Fruit fly (Drosophila melanogaster) whole organism, embryonic: ENCODE results near the gene CG10602.
A peak's percentile ranks its signal among the peaks of the same experiment; 100 is the strongest.

Source experiments
- BtbVII ChIP-seq: fragments of 200-800 bp; sonication (Bioruptor generic); optimal IDR thresholded peaks from 3 replicates; lab custom pipeline; 2017; ENCODE audit warnings: missing biosample characterization, mild to moderate bottlenecking, missing genetic modification characterization
- CG10147 ChIP-seq: fragments of 200-800 bp; sonication (Bioruptor generic); optimal IDR thresholded peaks from 2 replicates; lab custom pipeline; 2019; ENCODE audit warnings: missing biosample characterization, mild to moderate bottlenecking, missing genetic modification characterization, moderate library complexity
- CG10267 ChIP-seq: fragments of 200-800 bp; sonication (Bioruptor generic); optimal IDR thresholded peaks from 2 replicates; lab custom pipeline; 2018; ENCODE audit warnings: missing biosample characterization, mild to moderate bottlenecking, missing genetic modification characterization, moderate library complexity
- CG11247 ChIP-seq: fragments of 200-800 bp; sonication (Bioruptor generic); IDR thresholded peaks from 2 replicates; pipeline ENCODE4 v1.3.6; 2022; ENCODE audit warnings: missing biosample characterization, missing genetic modification characterization
- CG12236 ChIP-seq: fragments of 200-800 bp; sonication (Bioruptor generic); optimal IDR thresholded peaks from 2 replicates; lab custom pipeline; 2016; ENCODE audit warnings: missing biosample characterization, missing genetic modification characterization
- CG14014 ChIP-seq: fragments of 200-800 bp; sonication (Bioruptor generic); IDR thresholded peaks from 2 replicates; pipeline ENCODE4 v1.3.6; 2022; ENCODE audit warnings: missing biosample characterization, missing genetic modification characterization
- CG14860 ChIP-seq: fragments of 200-800 bp; sonication (Bioruptor generic); IDR thresholded peaks from 3 replicates; pipeline ENCODE4 v1.3.6; 2022; ENCODE audit warnings: missing biosample characterization, missing genetic modification characterization; ENCODE audit not compliant: partially characterized antibody
- CG15601 ChIP-seq: fragments of 200-800 bp; sonication (Bioruptor generic); optimal IDR thresholded peaks from 3 replicates; lab custom pipeline; 2019; ENCODE audit warnings: missing biosample characterization, mild to moderate bottlenecking, missing genetic modification characterization, moderate library complexity
- CG17385 ChIP-seq: fragments of 200-800 bp; sonication (Bioruptor generic); optimal IDR thresholded peaks from 3 replicates; lab custom pipeline; 2018; ENCODE audit warnings: missing biosample characterization, mild to moderate bottlenecking, missing genetic modification characterization
- CG18262 ChIP-seq: fragments of 200-800 bp; optimal IDR thresholded peaks from 3 replicates; lab custom pipeline; 2019; ENCODE audit warnings: missing biosample characterization, mild to moderate bottlenecking, missing genetic modification characterization, moderate library complexity
- CG2202 ChIP-seq: fragments of 200-800 bp; sonication (Bioruptor generic); optimal IDR thresholded peaks from 2 replicates; lab custom pipeline; 2018; ENCODE audit warnings: missing biosample characterization, mild to moderate bottlenecking, missing genetic modification characterization
- CG2875 ChIP-seq: fragments of 200-800 bp; sonication (Bioruptor generic); optimal IDR thresholded peaks from 2 replicates; lab custom pipeline; 2017; ENCODE audit warnings: missing biosample characterization, mild to moderate bottlenecking, missing genetic modification characterization, missing genetic modification reagents
- CG3281 ChIP-seq: fragments of 200-800 bp; sonication (Bioruptor generic); optimal IDR thresholded peaks from 3 replicates; lab custom pipeline; 2017; ENCODE audit warnings: missing biosample characterization, mild to moderate bottlenecking, missing genetic modification characterization
- CG33213 ChIP-seq: fragments of 200-800 bp; sonication (Bioruptor generic); optimal IDR thresholded peaks from 3 replicates; lab custom pipeline; 2016; ENCODE audit warnings: missing biosample characterization, missing genetic modification characterization
- CG3407 ChIP-seq: fragments of 200-800 bp; sonication (Bioruptor generic); optimal IDR thresholded peaks from 2 replicates; lab custom pipeline; 2018; ENCODE audit warnings: missing biosample characterization, mild to moderate bottlenecking, missing genetic modification characterization
- CG4820 ChIP-seq: fragments of 200-800 bp; sonication (Bioruptor generic); optimal IDR thresholded peaks from 3 replicates; lab custom pipeline; 2016; ENCODE audit warnings: missing biosample characterization, missing genetic modification characterization
- CG5180 ChIP-seq: fragments of 200-800 bp; sonication (Bioruptor generic); optimal IDR thresholded peaks from 3 replicates; lab custom pipeline; 2017; ENCODE audit warnings: missing biosample characterization, missing genetic modification characterization, mild to moderate bottlenecking, moderate library complexity, missing genetic modification reagents
- CG6654 ChIP-seq: fragments of 200-800 bp; sonication (Bioruptor generic); optimal IDR thresholded peaks from 2 replicates; lab custom pipeline; 2017; ENCODE audit warnings: missing biosample characterization, mild to moderate bottlenecking, missing genetic modification characterization
- CG7357 ChIP-seq: fragments of 200-800 bp; sonication (Bioruptor generic); IDR thresholded peaks from 3 replicates; pipeline ENCODE4 v1.3.6; 2022; ENCODE audit warnings: missing biosample characterization, missing genetic modification characterization
- CG7745 ChIP-seq: fragments of 200-800 bp; sonication (Bioruptor generic); optimal IDR thresholded peaks from 2 replicates; lab custom pipeline; 2018; ENCODE audit warnings: missing biosample characterization, mild to moderate bottlenecking, missing genetic modification characterization, moderate library complexity
- CG7928 ChIP-seq: fragments of 200-800 bp; sonication (Bioruptor generic); optimal IDR thresholded peaks from 2 replicates; lab custom pipeline; 2017; ENCODE audit warnings: missing biosample characterization, mild to moderate bottlenecking, missing genetic modification characterization
- CG8478 ChIP-seq: fragments of >200 bp; optimal IDR thresholded peaks from 2 replicates; lab custom pipeline; 2018
- CG9817 ChIP-seq: fragments of 200-800 bp; sonication (Bioruptor generic); optimal IDR thresholded peaks from 2 replicates; lab custom pipeline; 2018; ENCODE audit warnings: missing biosample characterization, mild to moderate bottlenecking, missing genetic modification characterization, moderate library complexity
- D19A ChIP-seq: fragments of 200-800 bp; optimal IDR thresholded peaks from 3 replicates; lab custom pipeline; 2019; ENCODE audit warnings: missing biosample characterization, mild to moderate bottlenecking, missing genetic modification characterization, moderate library complexity
- Dip3 ChIP-seq: fragments of 200-800 bp; sonication (Bioruptor generic); optimal IDR thresholded peaks from 3 replicates; lab custom pipeline; 2016; ENCODE audit warnings: missing biosample characterization, missing genetic modification characterization
- Eip74EF ChIP-seq, 2 experiments: fragments of 200-800 bp in 1 of 2; fragments of >200 bp in 1 of 2; sonication (Bioruptor generic) in 1 of 2; optimal IDR thresholded peaks; 2 replicates each; lab custom pipeline; 2017 to 2019; ENCODE audit warnings: missing biosample characterization in 2 of 2, missing genetic modification characterization in 2 of 2, mild to moderate bottlenecking in 1 of 2, moderate library complexity in 1 of 2
- Hey ChIP-seq: fragments of 200-800 bp; sonication (Bioruptor generic); optimal IDR thresholded peaks from 3 replicates; lab custom pipeline; 2018; ENCODE audit warnings: missing biosample characterization, mild to moderate bottlenecking, missing genetic modification characterization
- Hr39 ChIP-seq: fragments of >200 bp; optimal IDR thresholded peaks from 2 replicates; lab custom pipeline; 2017
- Hr51 ChIP-seq, 2 experiments: fragments of 200-800 bp; sonication (Bioruptor generic); optimal IDR thresholded peaks; 2 replicates in 1 of 2; 3 replicates in 1 of 2; lab custom pipeline; 2016 to 2018; ENCODE audit warnings: missing biosample characterization in 2 of 2, missing genetic modification characterization in 2 of 2, mild to moderate bottlenecking in 1 of 2, moderate library complexity in 1 of 2
- Lim3 ChIP-seq: fragments of 200-800 bp; sonication (Bioruptor generic); IDR thresholded peaks from 2 replicates; pipeline ENCODE4 v1.3.6; 2022; ENCODE audit warnings: missing biosample characterization, missing genetic modification characterization
- NfI ChIP-seq: fragments of 200-800 bp; sonication (Bioruptor generic); optimal IDR thresholded peaks from 3 replicates; lab custom pipeline; 2018; ENCODE audit warnings: missing biosample characterization, mild to moderate bottlenecking, missing genetic modification characterization, moderate library complexity
- Poxn ChIP-seq: fragments of 200-800 bp; sonication (Bioruptor generic); IDR thresholded peaks from 2 replicates; pipeline ENCODE4 v1.3.6; 2022; ENCODE audit warnings: missing biosample characterization, missing genetic modification characterization
- Ptx1 ChIP-seq: fragments of 200-800 bp; sonication (Bioruptor generic); IDR thresholded peaks from 2 replicates; pipeline ENCODE4 v1.3.6; 2022; ENCODE audit warnings: missing biosample characterization, missing genetic modification characterization
- Scr ChIP-seq: fragments of 200-800 bp; sonication (Bioruptor generic); IDR thresholded peaks from 2 replicates; pipeline ENCODE4 v1.3.6; 2022; ENCODE audit warnings: missing biosample characterization, missing genetic modification characterization; ENCODE audit not compliant: partially characterized antibody
- Sry-δ ChIP-seq: fragments of 200-800 bp; sonication (Bioruptor generic); optimal IDR thresholded peaks from 2 replicates; lab custom pipeline; 2016; ENCODE audit warnings: missing biosample characterization, missing genetic modification characterization
- Stat92E ChIP-seq, 3 experiments: fragments of >200 bp in 2 of 3; fragments of 200-800 bp in 1 of 3; sonication (Bioruptor generic) in 1 of 3; optimal IDR thresholded peaks; 2 replicates each; lab custom pipeline; 2017 to 2019; ENCODE audit warnings: missing biosample characterization in 3 of 3, missing genetic modification characterization in 3 of 3, mild to moderate bottlenecking in 1 of 3, moderate library complexity in 1 of 3
- abd-A ChIP-seq: fragments of 200-800 bp; sonication (Bioruptor generic); optimal IDR thresholded peaks from 3 replicates; lab custom pipeline; 2019; ENCODE audit warnings: missing biosample characterization, mild to moderate bottlenecking, missing genetic modification characterization, moderate library complexity
- en ChIP-seq: fragments of 200-800 bp; sonication (Bioruptor generic); optimal IDR thresholded peaks from 2 replicates; lab custom pipeline; 2016; ENCODE audit warnings: missing biosample characterization, missing genetic modification characterization
- fd102C ChIP-seq: fragments of 200-800 bp; sonication (Bioruptor generic); optimal IDR thresholded peaks from 2 replicates; lab custom pipeline; 2018; ENCODE audit warnings: missing biosample characterization, mild to moderate bottlenecking, missing genetic modification characterization, moderate library complexity
- hb ChIP-seq: fragments of 200-800 bp; sonication (Bioruptor generic); IDR thresholded peaks from 3 replicates; pipeline ENCODE4 v1.3.6; 2022; ENCODE audit warnings: missing biosample characterization, missing genetic modification characterization; ENCODE audit not compliant: partially characterized antibody
- kni ChIP-seq: fragments of 200-800 bp; sonication (Bioruptor generic); optimal IDR thresholded peaks from 3 replicates; lab custom pipeline; 2017; ENCODE audit warnings: mild to moderate bottlenecking, missing biosample characterization, missing genetic modification reagents, missing genetic modification characterization
- maf-S ChIP-seq: fragments of 200-800 bp; sonication (Bioruptor generic); optimal IDR thresholded peaks from 2 replicates; lab custom pipeline; 2016; ENCODE audit warnings: missing biosample characterization, missing genetic modification characterization
- nom ChIP-seq: fragments of 200-800 bp; sonication (Bioruptor generic); optimal IDR thresholded peaks from 2 replicates; lab custom pipeline; 2017; ENCODE audit warnings: missing biosample characterization, missing genetic modification characterization, mild to moderate bottlenecking, moderate library complexity, missing genetic modification reagents
- oc ChIP-seq: fragments of 200-800 bp; sonication (Bioruptor generic); optimal IDR thresholded peaks from 2 replicates; lab custom pipeline; 2018; ENCODE audit warnings: missing biosample characterization, mild to moderate bottlenecking, missing genetic modification characterization, moderate library complexity
- pan ChIP-seq, 4 experiments: fragments of >200 bp in 3 of 4; fragments of 200-800 bp in 1 of 4; sonication (Bioruptor generic) in 1 of 4; optimal IDR thresholded peaks in 3 of 4; IDR thresholded peaks in 1 of 4; 2 replicates each; pipeline versions ENCODE4 v1.3.6 to Lab custom; 2017 to 2022; ENCODE audit warnings: missing biosample characterization in 2 of 4, missing genetic modification characterization in 2 of 4, mixed read lengths in 1 of 4
- pnt ChIP-seq: fragments of 200-800 bp; sonication (Bioruptor generic); optimal IDR thresholded peaks from 3 replicates; lab custom pipeline; 2016; ENCODE audit warnings: missing biosample characterization, missing genetic modification characterization
- row ChIP-seq: fragments of 200-800 bp; sonication (Bioruptor generic); IDR thresholded peaks from 3 replicates; pipeline ENCODE4 v1.3.6; 2022; ENCODE audit warnings: missing biosample characterization, missing genetic modification characterization
- sim ChIP-seq: fragments of 200-800 bp; sonication (Bioruptor generic); IDR thresholded peaks from 2 replicates; pipeline ENCODE4 v1.3.6; 2022; ENCODE audit warnings: missing biosample characterization, missing genetic modification characterization
- tll ChIP-seq, 2 experiments: fragments of 200-800 bp in 1 of 2; fragments of >200 bp in 1 of 2; sonication (Bioruptor generic) in 1 of 2; optimal IDR thresholded peaks; 2 replicates each; lab custom pipeline; 2017 to 2019; ENCODE audit warnings: missing biosample characterization in 2 of 2, missing genetic modification characterization in 2 of 2, mild to moderate bottlenecking in 1 of 2, moderate library complexity in 1 of 2

Gene CG10602

DNA sequence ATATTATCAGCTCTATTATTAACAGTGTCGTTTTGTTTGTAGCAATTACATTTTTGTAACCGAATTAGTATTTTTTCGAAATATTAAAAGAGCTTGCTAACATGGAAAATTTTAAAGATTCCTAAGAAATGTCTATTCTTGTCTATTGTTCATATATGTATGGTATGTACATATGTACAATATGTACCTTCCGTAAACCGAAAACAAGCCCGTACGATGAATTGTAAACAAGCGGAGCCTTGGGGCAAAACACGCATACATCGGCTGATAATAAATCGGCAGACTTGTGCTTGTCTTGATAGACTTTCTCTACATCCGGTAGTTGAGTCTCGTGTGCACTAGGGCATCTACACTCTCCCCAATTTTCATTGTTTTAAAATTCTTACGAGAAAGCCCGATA lies 36.2 kb downstream of the CG10602 start (continued):
- TF ChIP-seq CG14860 (GFP tag; lab: Robert Waterston, UW) = no peak
- no peak for TF ChIP-seq sim
- TF ChIP-seq maf-S (GFP tag; lab: Kevin White, UChicago) = no peak
- TF ChIP-seq pan (optimal IDR thresholded peaks at IDR 0.05; lab: Kevin White, UChicago) = no peak
- TF ChIP-seq pan (GFP tag; optimal IDR thresholded peaks at IDR 0.05 in 1 of 2, IDR thresholded peaks at IDR 0.05 in 1 of 2) = peak in 1 of 2 experiments; percentile 35
- no peak for TF ChIP-seq CG7357
- no peak for TF ChIP-seq CG10147 (GFP tag; lab: Kevin White, UChicago)
- peak; percentile 73 for TF ChIP-seq CG2875
- peak; percentile 2 for TF ChIP-seq en
- TF ChIP-seq BtbVII (GFP tag; lab: Kevin White, UChicago) = peak; percentile 7
- TF ChIP-seq CG18262 (tag; lab: Kevin White, UChicago) = peak; percentile 36
- TF ChIP-seq tll (GFP tag; optimal IDR thresholded peaks at IDR 0.05; lab: Kevin White, UChicago) = no peak
- TF ChIP-seq Lim3 (GFP tag; lab: Robert Waterston, UW) = no peak
- TF ChIP-seq Eip74EF (GFP tag; optimal IDR thresholded peaks at IDR 0.05; lab: Kevin White, UChicago) = peak in 1 of 2 experiments; percentile 27
- no peak for TF ChIP-seq Hr39 (lab: Kevin White, UChicago)
- peak; percentile 24 for TF ChIP-seq CG4820
- no peak for TF ChIP-seq nom (GFP tag; lab: Kevin White, UChicago)
- TF ChIP-seq CG3281 = peak; percentile 8
- TF ChIP-seq D19A (tag; lab: Kevin White, UChicago) = peak; percentile 32
- peak; percentile 72; the same call in 1 of the 2 replicates for TF ChIP-seq CG14014
- no peak for TF ChIP-seq CG10267
- no peak for TF ChIP-seq NfI (GFP tag; lab: Kevin White, UChicago)
- peak; percentile 34 for TF ChIP-seq CG5180 (GFP tag; lab: Kevin White, UChicago)
- peak; percentile 65 for TF ChIP-seq CG2202 (tag; lab: Kevin White, UChicago)
- TF ChIP-seq CG7745 (tag; lab: Kevin White, UChicago) = no peak
- TF ChIP-seq CG11247 = peak; percentile 29; the same call in 1 of the 2 replicates
- peak; percentile 12 for TF ChIP-seq Hey (tag; lab: Kevin White, UChicago)
- TF ChIP-seq Sry-δ (GFP tag; lab: Kevin White, UChicago) = no peak
- TF ChIP-seq CG7928 = no peak
- TF ChIP-seq Scr (GFP tag; lab: Robert Waterston, UW) = no peak
- TF ChIP-seq abd-A (tag; lab: Kevin White, UChicago) = no peak
- TF ChIP-seq Hr51 (GFP tag; optimal IDR thresholded peaks at IDR 0.05; lab: Kevin White, UChicago) = no peak
- peak; percentile 22 for TF ChIP-seq CG17385 (GFP tag; lab: Kevin White, UChicago)
- TF ChIP-seq hb (GFP tag; lab: Robert Waterston, UW) = no peak
- TF ChIP-seq Ptx1 = no peak
- no peak for TF ChIP-seq CG6654
- no peak for TF ChIP-seq Poxn (GFP tag; lab: Robert Waterston, UW)
- peak; percentile 25 for TF ChIP-seq pnt
- no peak for TF ChIP-seq oc
- no peak for TF ChIP-seq CG12236 (GFP tag; lab: Kevin White, UChicago)
- TF ChIP-seq CG33213 (GFP tag; lab: Kevin White, UChicago) = peak; percentile 60
- peak; percentile 87 for TF ChIP-seq kni (GFP tag; lab: Kevin White, UChicago)
- TF ChIP-seq Stat92E (GFP tag; optimal IDR thresholded peaks at IDR 0.05; lab: Kevin White, UChicago) = no peak
- no peak for TF ChIP-seq fd102C
- TF ChIP-seq CG3407 = peak; percentile 76
- no peak for TF ChIP-seq Dip3 (GFP tag; lab: Kevin White, UChicago)
- TF ChIP-seq CG15601 (tag; lab: Kevin White, UChicago) = peak; percentile 78
- TF ChIP-seq row = no peak
- no peak for TF ChIP-seq CG8478 (lab: Kevin White, UChicago)
- TF ChIP-seq CG9817 (tag; lab: Kevin White, UChicago) = peak; percentile 9
